Worm (Caenorhabditis elegans) whole organism, young adult: ENCODE results near the gene phyh-1.

Source experiments
- B0261.1 ChIP-seq: sonication (generic microtip); optimal IDR thresholded peaks from 2 replicates; lab custom pipeline; 2016; ENCODE audit warnings: mild to moderate bottlenecking, missing genetic modification characterization, moderate library complexity, missing compliant biosample characterization
- B0336.3 ChIP-seq: fragments of 200-800 bp; sonication (Bioruptor generic); IDR thresholded peaks from 2 replicates; pipeline ENCODE4 v1.3.6; 2022; ENCODE audit warnings: missing genetic modification characterization, missing compliant biosample characterization
- D2030.7 ChIP-seq: fragments of 200-800 bp; sonication (Bioruptor generic); IDR thresholded peaks from 2 replicates; pipeline ENCODE4 v1.3.6; 2022; ENCODE audit warnings: missing genetic modification reagents, missing genetic modification characterization, missing compliant biosample characterization
- F52B5.7 ChIP-seq: sonication (generic microtip); optimal IDR thresholded peaks from 2 replicates; lab custom pipeline; 2016; ENCODE audit warnings: mild to moderate bottlenecking, missing genetic modification characterization, missing compliant biosample characterization
- K12H6.12 ChIP-seq: fragments of 200-800 bp; sonication (Bioruptor generic); optimal IDR thresholded peaks from 2 replicates; lab custom pipeline; 2018; ENCODE audit warnings: mild to moderate bottlenecking, missing genetic modification characterization, missing compliant biosample characterization
- ama-1 ChIP-seq, 3 experiments: fragments of 150-350 bp in 1 of 3; sonication (generic microtip) in 2 of 3; optimal IDR thresholded peaks; 2 replicates each; lab custom pipeline; 2014 to 2018; ENCODE audit warnings: missing biosample characterization in 2 of 3, missing genetic modification characterization in 2 of 3, missing genetic modification reagents in 2 of 3
- aptf-3 ChIP-seq: fragments of 200-800 bp; sonication (Bioruptor generic); IDR thresholded peaks from 2 replicates; pipeline ENCODE4 v1.3.6; 2022; ENCODE audit warnings: missing genetic modification characterization, missing compliant biosample characterization
- athp-1 ChIP-seq: sonication (generic microtip); optimal IDR thresholded peaks from 2 replicates; lab custom pipeline; 2017; ENCODE audit warnings: mild to moderate bottlenecking, missing genetic modification characterization, missing compliant biosample characterization
- attf-3 ChIP-seq: fragments of 200-800 bp; sonication (Bioruptor generic); conservative IDR thresholded peaks from 2 replicates; pipeline ENCODE4 v1.3.6; 2022; ENCODE audit warnings: missing genetic modification reagents, missing genetic modification characterization, missing compliant biosample characterization
- attf-5 ChIP-seq: fragments of 200-800 bp; sonication (Bioruptor generic); optimal IDR thresholded peaks from 2 replicates; lab custom pipeline; 2018; ENCODE audit warnings: mild to moderate bottlenecking, missing genetic modification characterization, missing compliant biosample characterization
- bed-1 ChIP-seq: fragments of 200-800 bp; sonication (Bioruptor generic); IDR thresholded peaks from 2 replicates; pipeline ENCODE4 v1.3.6; 2022; ENCODE audit warnings: missing genetic modification reagents, missing genetic modification characterization, missing compliant biosample characterization
- ccch-3 ChIP-seq: fragments of 200-800 bp; sonication (Bioruptor generic); optimal IDR thresholded peaks from 2 replicates; lab custom pipeline; 2018; ENCODE audit warnings: mild to moderate bottlenecking, missing genetic modification characterization, missing compliant biosample characterization
- ceh-100 ChIP-seq: fragments of 200-800 bp; sonication (Bioruptor generic); IDR thresholded peaks from 2 replicates; pipeline ENCODE4 v1.3.6; 2022; ENCODE audit warnings: missing genetic modification reagents, missing genetic modification characterization, missing compliant biosample characterization
- ceh-27 ChIP-seq: fragments of 200-800 bp; sonication (Bioruptor generic); optimal IDR thresholded peaks from 2 replicates; lab custom pipeline; 2018; ENCODE audit warnings: mild to moderate bottlenecking, missing genetic modification characterization, moderate library complexity, missing compliant biosample characterization
- ceh-58 ChIP-seq: fragments of 200-800 bp; sonication (Bioruptor generic); IDR thresholded peaks from 2 replicates; pipeline ENCODE4 v1.3.6; 2022; ENCODE audit warnings: missing genetic modification characterization, missing compliant biosample characterization
- ceh-79 ChIP-seq: sonication (generic microtip); optimal IDR thresholded peaks from 2 replicates; lab custom pipeline; 2017; ENCODE audit warnings: mild to moderate bottlenecking, missing genetic modification characterization, missing compliant biosample characterization
- dpl-1 ChIP-seq: fragments of 150-350 bp; optimal IDR thresholded peaks from 2 replicates; lab custom pipeline; 2014; ENCODE audit warnings: missing biosample characterization, missing genetic modification reagents, missing genetic modification characterization
- egl-44 ChIP-seq: fragments of 200-800 bp; sonication (Bioruptor generic); IDR thresholded peaks from 2 replicates; pipeline ENCODE4 v1.3.6; 2022; ENCODE audit warnings: missing genetic modification reagents, missing genetic modification characterization, missing compliant biosample characterization
- gei-17 ChIP-seq: fragments of 200-800 bp; sonication (Bioruptor generic); optimal IDR thresholded peaks from 2 replicates; lab custom pipeline; 2018; ENCODE audit warnings: mild to moderate bottlenecking, missing genetic modification characterization, missing compliant biosample characterization
- hlh-26 ChIP-seq: fragments of 200-800 bp; sonication (Bioruptor generic); conservative IDR thresholded peaks from 2 replicates; pipeline ENCODE4 v1.3.6; 2022; ENCODE audit warnings: missing genetic modification reagents, missing genetic modification characterization, missing compliant biosample characterization
- hmg-1.2 ChIP-seq: fragments of 200-800 bp; sonication (Bioruptor generic); IDR thresholded peaks from 2 replicates; pipeline ENCODE4 v1.3.6; 2022; ENCODE audit warnings: missing genetic modification reagents, missing genetic modification characterization, missing compliant biosample characterization
- hsf-1 ChIP-seq: fragments of 200-800 bp; sonication (Bioruptor generic); IDR thresholded peaks from 2 replicates; pipeline ENCODE4 v1.3.6; 2022; ENCODE audit warnings: missing genetic modification reagents, missing genetic modification characterization, missing compliant biosample characterization
- lag-1 ChIP-seq: fragments of 200-800 bp; sonication (Bioruptor generic); IDR thresholded peaks from 2 replicates; pipeline ENCODE4 v1.3.6; 2022; ENCODE audit warnings: missing genetic modification reagents, missing genetic modification characterization, missing compliant biosample characterization
- lin-40 ChIP-seq: sonication (generic microtip); optimal IDR thresholded peaks from 2 replicates; lab custom pipeline; 2016; ENCODE audit warnings: missing genetic modification characterization, mild to moderate bottlenecking, missing compliant biosample characterization, missing genotype, missing genetic modification reagents
- madf-10 ChIP-seq: sonication (generic microtip); optimal IDR thresholded peaks from 2 replicates; lab custom pipeline; 2016; ENCODE audit warnings: mild to moderate bottlenecking, missing genetic modification characterization, missing compliant biosample characterization
- madf-3 ChIP-seq: fragments of 200-800 bp; sonication (Bioruptor generic); IDR thresholded peaks from 2 replicates; pipeline ENCODE4 v1.3.6; 2022; ENCODE audit warnings: missing genetic modification reagents, missing genetic modification characterization, missing compliant biosample characterization
- madf-6 ChIP-seq: fragments of 200-800 bp; sonication (Bioruptor generic); IDR thresholded peaks from 2 replicates; pipeline ENCODE4 v1.3.6; 2022; ENCODE audit warnings: missing genetic modification reagents, missing genetic modification characterization, missing compliant biosample characterization
- mel-28 ChIP-seq: sonication (generic microtip); optimal IDR thresholded peaks from 2 replicates; lab custom pipeline; 2016; ENCODE audit warnings: borderline replicate concordance, mild to moderate bottlenecking, missing genetic modification characterization, missing compliant biosample characterization
- mxl-1 ChIP-seq: sonication (generic microtip); optimal IDR thresholded peaks from 2 replicates; lab custom pipeline; 2016; ENCODE audit warnings: missing genetic modification characterization, missing compliant biosample characterization
- nfya-1 ChIP-seq: sonication (generic microtip); optimal IDR thresholded peaks from 2 replicates; lab custom pipeline; 2017; ENCODE audit warnings: antibody characterized with exemption, missing compliant biosample characterization, missing genetic modification characterization, borderline replicate concordance; ENCODE audit not compliant: insufficient read depth
- nfya-2 ChIP-seq: fragments of 200-800 bp; sonication (Bioruptor generic); IDR thresholded peaks from 2 replicates; pipeline ENCODE4 v1.3.6; 2022; ENCODE audit warnings: missing genetic modification reagents, missing genetic modification characterization, missing compliant biosample characterization
- nfyb-1 ChIP-seq: fragments of 200-800 bp; sonication (Bioruptor generic); IDR thresholded peaks from 2 replicates; pipeline ENCODE4 v1.3.6; 2022; ENCODE audit warnings: missing genetic modification reagents, missing genetic modification characterization, missing compliant biosample characterization
- nhr-27 ChIP-seq: fragments of 200-800 bp; sonication (Bioruptor generic); optimal IDR thresholded peaks from 2 replicates; lab custom pipeline; 2018; ENCODE audit warnings: mild to moderate bottlenecking, missing genetic modification characterization, moderate library complexity, missing compliant biosample characterization
- nhr-90 ChIP-seq: sonication (generic microtip); optimal IDR thresholded peaks from 2 replicates; lab custom pipeline; 2016; ENCODE audit warnings: missing genotype, mild to moderate bottlenecking, missing genetic modification characterization, missing compliant biosample characterization
- pha-4 ChIP-seq: fragments of 150-350 bp; sonication (generic microtip); optimal IDR thresholded peaks from 2 replicates; lab custom pipeline; 2014; ENCODE audit warnings: missing biosample characterization, missing genetic modification reagents, missing genetic modification characterization
- rcor-1 ChIP-seq: fragments of 200-800 bp; sonication (Bioruptor generic); IDR thresholded peaks from 2 replicates; pipeline ENCODE4 v1.3.6; 2022; ENCODE audit warnings: missing genetic modification reagents, missing genetic modification characterization, missing compliant biosample characterization
- rec-8 ChIP-seq, 2 experiments: sonication (generic microtip); optimal IDR thresholded peaks; 2 replicates each; lab custom pipeline; 2016; ENCODE audit warnings: mild to moderate bottlenecking in 2 of 2, missing genetic modification characterization in 2 of 2, missing genetic modification reagents in 2 of 2, missing genotype in 2 of 2, missing biosample characterization in 1 of 2, missing compliant biosample characterization in 1 of 2, moderate library complexity in 1 of 2
- repo-1 ChIP-seq: sonication (generic microtip); optimal IDR thresholded peaks from 2 replicates; lab custom pipeline; 2017; ENCODE audit warnings: mild to moderate bottlenecking, missing genetic modification characterization, missing compliant biosample characterization
- sdz-38 ChIP-seq: sonication (generic microtip); optimal IDR thresholded peaks from 2 replicates; lab custom pipeline; 2016; ENCODE audit warnings: missing genotype, missing genetic modification characterization, missing compliant biosample characterization
- sea-2 ChIP-seq: fragments of 200-800 bp; sonication (Bioruptor generic); IDR thresholded peaks from 2 replicates; pipeline ENCODE4 v1.3.6; 2022; ENCODE audit warnings: missing genetic modification characterization, missing compliant biosample characterization
- snpc-1.3 ChIP-seq: sonication (generic microtip); optimal IDR thresholded peaks from 2 replicates; lab custom pipeline; 2017; ENCODE audit warnings: missing genetic modification characterization, mild to moderate bottlenecking, missing compliant biosample characterization, antibody characterized with exemption, moderate library complexity, missing genotype, missing genetic modification reagents; ENCODE audit not compliant: insufficient read depth
- sptf-2 ChIP-seq: fragments of 200-800 bp; sonication (Bioruptor generic); optimal IDR thresholded peaks from 2 replicates; lab custom pipeline; 2018; ENCODE audit warnings: mild to moderate bottlenecking, missing genetic modification characterization, missing compliant biosample characterization
- tbx-9 ChIP-seq: sonication (generic microtip); optimal IDR thresholded peaks from 2 replicates; lab custom pipeline; 2016; ENCODE audit warnings: borderline replicate concordance, missing genetic modification characterization, inconsistent platforms, missing compliant biosample characterization
- zfh-2 ChIP-seq: fragments of 200-800 bp; sonication (Bioruptor generic); conservative IDR thresholded peaks from 2 replicates; pipeline ENCODE4 v1.3.6; 2022; ENCODE audit warnings: missing genetic modification reagents, missing genetic modification characterization, missing compliant biosample characterization
- ztf-25 ChIP-seq: fragments of 200-800 bp; sonication (Bioruptor generic); IDR thresholded peaks from 2 replicates; pipeline ENCODE4 v1.3.6; 2022; ENCODE audit warnings: missing genetic modification reagents, missing genetic modification characterization, missing compliant biosample characterization
- ztf-26 ChIP-seq: sonication (generic microtip); optimal IDR thresholded peaks from 2 replicates; lab custom pipeline; 2017; ENCODE audit warnings: missing genetic modification characterization, missing compliant biosample characterization
- ztf-6 ChIP-seq: fragments of 200-800 bp; sonication (Bioruptor generic); IDR thresholded peaks from 2 replicates; pipeline ENCODE4 v1.3.6; 2022; ENCODE audit warnings: missing genetic modification reagents, missing genetic modification characterization, missing compliant biosample characterization

Gene phyh-1

DNA sequence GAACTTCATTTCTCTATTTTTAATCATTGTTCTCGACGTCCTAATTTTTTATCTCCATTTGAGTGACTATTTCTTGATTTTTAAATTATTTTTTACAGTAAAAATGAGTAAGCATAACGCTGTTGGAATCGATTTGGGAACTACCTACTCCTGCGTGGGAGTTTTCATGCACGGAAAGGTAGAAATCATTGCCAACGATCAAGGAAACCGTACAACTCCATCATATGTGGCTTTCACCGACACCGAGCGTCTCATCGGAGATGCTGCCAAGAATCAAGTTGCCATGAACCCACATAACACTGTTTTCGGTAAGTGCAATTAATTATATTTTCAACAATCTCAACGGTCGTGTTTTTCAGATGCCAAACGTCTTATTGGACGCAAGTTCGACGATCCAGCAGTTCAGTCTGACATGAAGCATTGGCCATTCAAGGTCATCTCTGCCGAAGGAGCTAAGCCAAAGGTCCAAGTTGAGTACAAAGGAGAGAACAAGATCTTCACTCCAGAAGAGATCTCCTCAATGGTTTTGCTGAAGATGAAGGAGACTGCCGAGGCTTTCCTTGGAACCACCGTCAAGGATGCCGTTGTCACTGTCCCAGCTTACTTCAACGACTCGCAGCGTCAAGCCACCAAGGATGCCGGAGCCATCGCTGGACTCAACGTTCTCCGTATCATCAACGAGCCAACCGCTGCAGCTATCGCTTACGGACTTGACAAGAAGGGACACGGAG lies 19.8 kb upstream of the phyh-1 start, which contains the start of gene hsp-1 (continued):
- TF ChIP-seq rec-8 (tag; optimal IDR thresholded peaks at IDR 0.05; lab: Kevin White, UChicago) (no peak), ztf-25 (0 out of 2 replicates have a peak, but pooled peaks have one; percentile 41), dpl-1 (GFP tag; lab: Kevin White, UChicago) (no peak), madf-6 (peak; percentile 25; the same call in 1 of the 2 replicates), mxl-1 (tag; lab: Kevin White, UChicago) (no peak), nfya-2 (no peak), ceh-58 (GFP tag; lab: Robert Waterston, UW) (no peak), attf-5 (GFP tag; lab: Kevin White, UChicago) (no peak), F52B5.7 (tag; lab: Kevin White, UChicago) (no peak), nhr-27 (no peak), lag-1 (GFP tag; lab: Robert Waterston, UW) (no peak), hmg-1.2 (GFP tag; lab: Robert Waterston, UW) (0 out of 2 replicates have a peak, but pooled peaks have one; percentile 4), B0336.3 (GFP tag; lab: Robert Waterston, UW) (peak; percentile 13), nfyb-1 (peak; percentile 54; the same call in 1 of the 2 replicates), bed-1 (GFP tag; lab: Robert Waterston, UW) (no peak), pha-4 (tag; lab: Kevin White, UChicago) (no peak), attf-3 (GFP tag; lab: Robert Waterston, UW) (no peak), nfya-1 (no peak), zfh-2 (GFP tag; lab: Robert Waterston, UW) (peak; percentile 81; the same call in 1 of the 2 replicates), snpc-1.3 (tag; lab: Kevin White, UChicago) (no peak), sptf-2 (GFP tag; lab: Kevin White, UChicago) (no peak), D2030.7 (GFP tag; lab: Robert Waterston, UW) (0 out of 2 replicates have a peak, but pooled peaks have one; percentile 20), ztf-6 (no peak), ccch-3 (GFP tag; lab: Kevin White, UChicago) (no peak), hlh-26 (GFP tag; lab: Robert Waterston, UW) (no peak), tbx-9 (tag; lab: Kevin White, UChicago) (no peak), hsf-1 (GFP tag; lab: Robert Waterston, UW) (peak; percentile 6), madf-10 (no peak), rcor-1 (GFP tag; lab: Robert Waterston, UW) (0 out of 2 replicates have a peak, but pooled peaks have one; percentile 23), lin-40 (no peak), ceh-27 (GFP tag; lab: Kevin White, UChicago) (peak; percentile 40), egl-44 (peak; percentile 14; the same call in 1 of the 2 replicates), aptf-3 (GFP tag; lab: Robert Waterston, UW) (peak; percentile 30; the same call in 1 of the 2 replicates), ama-1 (optimal IDR thresholded peaks at IDR 0.05; lab: Kevin White, UChicago) (no peak), ama-1 (GFP tag; optimal IDR thresholded peaks at IDR 0.05; lab: Kevin White, UChicago) (no peak), madf-3 (GFP tag; lab: Robert Waterston, UW) (no peak), athp-1 (no peak), mel-28 (tag; lab: Kevin White, UChicago) (no peak), ceh-100 (peak; percentile 10; the same call in 1 of the 2 replicates), sea-2 (GFP tag; lab: Robert Waterston, UW) (no peak), gei-17 (no peak), B0261.1 (tag; lab: Kevin White, UChicago) (no peak), ztf-26 (tag; lab: Kevin White, UChicago) (no peak), K12H6.12 (tag; lab: Kevin White, UChicago) (no peak), nhr-90 (tag; lab: Kevin White, UChicago) (no peak), ceh-79 (no peak), sdz-38 (tag; lab: Kevin White, UChicago) (no peak), repo-1 (tag; lab: Kevin White, UChicago) (peak; percentile 8)
